Worm (Caenorhabditis elegans): ENCODE measurements around the gene F56H9.8.

The F56H9.8 gene

ce11 chrV:12679292-12679691, 34.7 kb downstream of the F56H9.8 start:
- no peak for TF ChIP-seq unc-62 (GFP tag; optimal IDR thresholded peaks at IDR 0.05)

ce11 chrV:12679807-12680206, 35.2 kb downstream of the F56H9.8 start, which contains the start of gene frpr-15:
frpr-15 (plus strand) TSS chrV:12680107.
- no peak for TF ChIP-seq unc-62 (GFP tag; optimal IDR thresholded peaks at IDR 0.05)

ce11 chrV:12683205-12683604, 38.6 kb downstream of the F56H9.8 start:
- no peak for TF ChIP-seq unc-62 (GFP tag; optimal IDR thresholded peaks at IDR 0.05)

ce11 chrV:12695155-12695554, 50.6 kb downstream of the F56H9.8 start, which contains the start of gene parn-1:
parn-1 (minus strand) TSS chrV:12695255.
- no peak for TF ChIP-seq unc-62 (GFP tag; optimal IDR thresholded peaks at IDR 0.05)

- no peak for TF ChIP-seq unc-62 (GFP tag; optimal IDR thresholded peaks at IDR 0.05)
These were observed 51.4 kb downstream of the F56H9.8 start, which contains the start of gene K10C8.4 for ce11 chrV:12695968-12696367. K10C8.4 (plus strand) TSS chrV:12696268.

Measured in whole organism, dauer.